Worm (Caenorhabditis elegans) whole organism, dauer: Measurements from ENCODE around the gene Y39A1C.1.

Experiments
- unc-62 ChIP-seq: sonication (generic microtip); optimal IDR thresholded peaks from 2 replicates; lab custom pipeline; 2017; ENCODE audit warnings: missing biosample characterization, missing genetic modification reagents, missing genetic modification characterization

Gene Y39A1C.1

ce11 chrIII:10819778-10820177, 35.5 kb upstream of the Y39A1C.1 start:
- no peak for TF ChIP-seq unc-62 (GFP tag; lab: Kevin White, UChicago)

ce11 chrIII:10820592-10821242, 34.5 kb upstream of the Y39A1C.1 start:
- no peak for TF ChIP-seq unc-62 (GFP tag; lab: Kevin White, UChicago)

ce11 chrIII:10822494-10823113, 32.6 kb upstream of the Y39A1C.1 start:
- no peak for TF ChIP-seq unc-62 (GFP tag; lab: Kevin White, UChicago)

ce11 chrIII:10824206-10824605, 31.0 kb upstream of the Y39A1C.1 start:
- no peak for TF ChIP-seq unc-62 (GFP tag; lab: Kevin White, UChicago)

- no peak for TF ChIP-seq unc-62 (GFP tag; lab: Kevin White, UChicago)
Measured at ce11 chrIII:10825088-10825487, 30.2 kb upstream of the Y39A1C.1 start.

- no peak for TF ChIP-seq unc-62 (GFP tag; lab: Kevin White, UChicago)
Measured at ce11 chrIII:10831483-10831882, 23.8 kb upstream of the Y39A1C.1 start.

- TF ChIP-seq unc-62 (GFP tag; lab: Kevin White, UChicago): no peak
Measured at ce11 chrIII:10832636-10833035, 22.6 kb upstream of the Y39A1C.1 start, which contains the start of gene sbsp-1. Gene sbsp-1, plus strand, starts transcription at chrIII:10832936.

- no peak for TF ChIP-seq unc-62 (GFP tag; lab: Kevin White, UChicago)
Measured at ce11 chrIII:10844873-10845272, 10.4 kb upstream of the Y39A1C.1 start, which contains the start of gene pde-12. Gene pde-12, minus strand, starts transcription at chrIII:10845020.

ce11 chrIII:10848858-10849257, 6.4 kb upstream of the Y39A1C.1 start, which contains the start of the genes fbxb-85 and hex-3:
Gene fbxb-85, minus strand, starts transcription at chrIII:10848963.
Gene hex-3, plus strand, starts transcription at chrIII:10849222.
- no peak for TF ChIP-seq unc-62 (GFP tag; lab: Kevin White, UChicago)

ce11 chrIII:10856830-10857229, 1.6 kb downstream of the Y39A1C.1 start:
- no peak for TF ChIP-seq unc-62 (GFP tag; lab: Kevin White, UChicago)

ce11 chrIII:10857984-10858383, 2.7 kb downstream of the Y39A1C.1 start, which contains the start of gene oxi-1:
Gene oxi-1, plus strand, starts transcription at chrIII:10858284.
- no peak for TF ChIP-seq unc-62 (GFP tag; lab: Kevin White, UChicago)

- TF ChIP-seq unc-62 (GFP tag; lab: Kevin White, UChicago): no peak
Measured at ce11 chrIII:10861375-10861774, 6.1 kb downstream of the Y39A1C.1 start.

- TF ChIP-seq unc-62 (GFP tag; lab: Kevin White, UChicago): no peak
Measured at ce11 chrIII:10867086-10867485, 11.8 kb downstream of the Y39A1C.1 start.

- TF ChIP-seq unc-62 (GFP tag; lab: Kevin White, UChicago): no peak
Measured at ce11 chrIII:10868653-10869392, 13.6 kb downstream of the Y39A1C.1 start, which contains the start of the genes cey-4 and vps-50. Gene cey-4, minus strand, starts transcription at chrIII:10868703. Gene vps-50, plus strand, starts transcription at chrIII:10869193.

ce11 chrIII:10869595-10869994, 14.3 kb downstream of the Y39A1C.1 start:
- no peak for TF ChIP-seq unc-62 (GFP tag; lab: Kevin White, UChicago)

ce11 chrIII:10870161-10870560, 14.9 kb downstream of the Y39A1C.1 start:
- no peak for TF ChIP-seq unc-62 (GFP tag; lab: Kevin White, UChicago)
